Worm (Caenorhabditis elegans): ENCODE data around the gene F28H7.8.

The F28H7.8 gene

DNA sequence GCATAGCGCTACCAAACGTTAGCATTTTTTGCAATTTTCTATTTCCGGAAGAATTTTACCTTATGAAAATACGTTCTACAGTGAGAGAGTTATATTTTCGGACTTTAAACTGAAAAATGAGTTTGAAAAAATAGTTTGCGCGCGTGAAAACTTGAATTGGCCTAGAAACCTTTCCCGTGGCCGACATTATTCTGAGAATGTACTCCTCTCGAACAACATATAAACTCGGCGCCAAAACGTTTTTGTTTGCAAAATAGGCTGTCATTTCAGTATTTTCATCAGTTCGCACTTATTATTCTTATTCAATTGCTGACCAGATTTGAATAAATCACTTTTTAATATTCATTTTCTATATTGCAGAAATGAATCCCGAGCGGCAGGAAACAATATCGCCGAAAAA is 22.0 kb upstream of the F28H7.8 start, which contains the start of the genes mre-11 and wdr-5.3:
TSS of gene mre-11 (minus strand) at position 113 of the 400 bp plus-strand sequence.
TSS of gene wdr-5.3 (plus strand) at position 361 of the 400 bp plus-strand sequence.
- no peak for TF ChIP-seq aly-2 (tag; optimal IDR thresholded peaks at IDR 0.05)
- TF ChIP-seq ceh-82 (tag; optimal IDR thresholded peaks at IDR 0.05): no peak
- TF ChIP-seq nhr-129 (tag; optimal IDR thresholded peaks at IDR 0.05): peak; percentile 18
- TF ChIP-seq nhr-11 (tag; optimal IDR thresholded peaks at IDR 0.05): no peak
- TF ChIP-seq unc-55 (GFP tag; optimal IDR thresholded peaks at IDR 0.05): no peak
- TF ChIP-seq nhr-23 (tag; optimal IDR thresholded peaks at IDR 0.05): no peak
- TF ChIP-seq lin-13 (GFP tag; optimal IDR thresholded peaks at IDR 0.05): no peak
- peak; percentile 27 for TF ChIP-seq snpc-4 (tag; optimal IDR thresholded peaks at IDR 0.05)
- peak; percentile 80 for TF ChIP-seq gmeb-1 (tag; optimal IDR thresholded peaks at IDR 0.05)
- no peak for TF ChIP-seq nhr-25 (tag; optimal IDR thresholded peaks at IDR 0.05)
- no peak for TF ChIP-seq skn-1 (tag; optimal IDR thresholded peaks at IDR 0.05)
- TF ChIP-seq peb-1 (tag; optimal IDR thresholded peaks at IDR 0.05): no peak
- TF ChIP-seq Y55F3AM.14 (GFP tag; optimal IDR thresholded peaks at IDR 0.05): no peak
- TF ChIP-seq nhr-10 (tag; optimal IDR thresholded peaks at IDR 0.05): no peak
- no peak for TF ChIP-seq unc-62 (GFP tag; optimal IDR thresholded peaks at IDR 0.05)
- no peak for TF ChIP-seq R02D3.7 (tag; optimal IDR thresholded peaks at IDR 0.05)
- TF ChIP-seq ama-1 (optimal IDR thresholded peaks at IDR 0.05): no peak
- TF ChIP-seq fos-1 (tag; optimal IDR thresholded peaks at IDR 0.05): no peak
- TF ChIP-seq ceh-16 (tag; optimal IDR thresholded peaks at IDR 0.05): no peak
- TF ChIP-seq ztf-1 (GFP tag; conservative IDR thresholded peaks at IDR 0.05): no peak
- TF ChIP-seq unc-39 (tag; optimal IDR thresholded peaks at IDR 0.05): no peak
- TF ChIP-seq F13H6.1 (tag; optimal IDR thresholded peaks at IDR 0.05): peak; percentile 67
- TF ChIP-seq egl-27 (tag; optimal IDR thresholded peaks at IDR 0.05): no peak
- peak; percentile 78 for TF ChIP-seq crh-2 (tag; optimal IDR thresholded peaks at IDR 0.05)
- peak; percentile 40 for TF ChIP-seq nhr-6 (tag; optimal IDR thresholded peaks at IDR 0.05)
- no peak for TF ChIP-seq mbf-1 (tag; optimal IDR thresholded peaks at IDR 0.05)
- peak; percentile 89 for TF ChIP-seq sma-9 (GFP tag; optimal IDR thresholded peaks at IDR 0.05)
- TF ChIP-seq sma-9 (tag; optimal IDR thresholded peaks at IDR 0.05): no peak
- no peak for TF ChIP-seq ztf-11 (tag; optimal IDR thresholded peaks at IDR 0.05)
- peak; percentile 69 for TF ChIP-seq C34F6.9 (tag; optimal IDR thresholded peaks at IDR 0.05)
- TF ChIP-seq nhr-12 (tag; optimal IDR thresholded peaks at IDR 0.05): no peak
- TF ChIP-seq mdl-1 (tag; optimal IDR thresholded peaks at IDR 0.05): peak in 1 of 2 experiments; percentile 16
- TF ChIP-seq dmd-4 (tag; optimal IDR thresholded peaks at IDR 0.05): no peak
- no peak for TF ChIP-seq nhr-21 (tag; optimal IDR thresholded peaks at IDR 0.05)
- TF ChIP-seq ZK546.5 (tag; optimal IDR thresholded peaks at IDR 0.05): no peak
- no peak for TF ChIP-seq zag-1 (tag; optimal IDR thresholded peaks at IDR 0.05)
- peak; percentile 64 for TF ChIP-seq sma-3 (GFP tag; optimal IDR thresholded peaks at IDR 0.05)
- TF ChIP-seq mab-5 (tag; optimal IDR thresholded peaks at IDR 0.05): no peak
- TF ChIP-seq elt-3 (tag; optimal IDR thresholded peaks at IDR 0.05): no peak
- TF ChIP-seq nhr-77 (tag; optimal IDR thresholded peaks at IDR 0.05): no peak
- peak in 1 of 2 experiments; percentile 8 for TF ChIP-seq lsy-2 (tag; optimal IDR thresholded peaks at IDR 0.05)
- TF ChIP-seq lin-11 (tag; optimal IDR thresholded peaks at IDR 0.05): peak; percentile 32
- no peak for TF ChIP-seq sem-4 (tag; optimal IDR thresholded peaks at IDR 0.05)
- TF ChIP-seq elt-1 (tag; optimal IDR thresholded peaks at IDR 0.05): no peak
- no peak for TF ChIP-seq alr-1 (tag; optimal IDR thresholded peaks at IDR 0.05)
- TF ChIP-seq ztf-4 (tag; optimal IDR thresholded peaks at IDR 0.05): no peak
- TF ChIP-seq blmp-1 (tag; optimal IDR thresholded peaks at IDR 0.05; ENCODE audit: insufficient read depth): no peak
- no peak for TF ChIP-seq lin-39 (tag; optimal IDR thresholded peaks at IDR 0.05)
- no peak for TF ChIP-seq nhr-237 (tag; optimal IDR thresholded peaks at IDR 0.05)

Data from whole organism, L2 larva.